Worm (Caenorhabditis elegans) whole organism, young adult: ENCODE measurements around the gene klp-13.

ENCODE experiments used
- chd-7 ChIP-seq: sonication (generic microtip); optimal IDR thresholded peaks from 2 replicates; lab custom pipeline; 2016; ENCODE audit warnings: mild to moderate bottlenecking, missing genetic modification characterization, moderate library complexity, missing compliant biosample characterization
- dpl-1 ChIP-seq: fragments of 150-350 bp; optimal IDR thresholded peaks from 2 replicates; lab custom pipeline; 2014; ENCODE audit warnings: missing biosample characterization, missing genetic modification reagents, missing genetic modification characterization
- nfya-1 ChIP-seq: sonication (generic microtip); optimal IDR thresholded peaks from 2 replicates; lab custom pipeline; 2017; ENCODE audit warnings: antibody characterized with exemption, missing compliant biosample characterization, missing genetic modification characterization, borderline replicate concordance; ENCODE audit not compliant: insufficient read depth

ce11 chrX:6004315-6004714, 19.5 kb downstream of the klp-13 start:
- no peak for TF ChIP-seq dpl-1 (GFP tag; lab: Kevin White, UChicago)
- no peak for TF ChIP-seq nfya-1
- no peak for TF ChIP-seq chd-7 (tag; lab: Kevin White, UChicago)
